Worm (Caenorhabditis elegans) whole organism, L1 larva: ENCODE measurements around the gene ZK154.4.

Experiments used
- C16A3.4 ChIP-seq: fragments of 150-350 bp; optimal IDR thresholded peaks from 2 replicates; lab custom pipeline; 2014; ENCODE audit warnings: missing biosample characterization, missing genetic modification characterization
- C34B4.2 ChIP-seq: sonication (generic microtip); optimal IDR thresholded peaks from 2 replicates; lab custom pipeline; 2017; ENCODE audit warnings: mild to moderate bottlenecking, missing genetic modification characterization, missing compliant biosample characterization
- aha-1 ChIP-seq: fragments of 150-350 bp; optimal IDR thresholded peaks from 2 replicates; lab custom pipeline; 2014; ENCODE audit warnings: missing biosample characterization, missing genetic modification characterization
- alr-1 ChIP-seq: fragments of 200-800 bp; sonication (Bioruptor generic); optimal IDR thresholded peaks from 2 replicates; lab custom pipeline; 2018; ENCODE audit warnings: borderline replicate concordance, mild to moderate bottlenecking, missing genetic modification characterization, missing compliant biosample characterization
- blmp-1 ChIP-seq: fragments of 150-350 bp; optimal IDR thresholded peaks from 2 replicates; lab custom pipeline; 2014; ENCODE audit warnings: missing biosample characterization, missing genetic modification characterization
- ceh-63 ChIP-seq: fragments of 200-800 bp; sonication (Bioruptor generic); optimal IDR thresholded peaks from 2 replicates; lab custom pipeline; 2018; ENCODE audit warnings: mild to moderate bottlenecking, missing genetic modification characterization, missing compliant biosample characterization
- dsc-1 ChIP-seq: sonication (generic microtip); optimal IDR thresholded peaks from 2 replicates; lab custom pipeline; 2016; ENCODE audit warnings: mild to moderate bottlenecking, missing genetic modification characterization, missing compliant biosample characterization
- efl-1 ChIP-seq, 4 experiments: fragments of 150-350 bp; optimal IDR thresholded peaks in 3 of 4; peaks in 1 of 4; 1 replicate in 1 of 4; 2 replicates in 3 of 4; lab custom pipeline; 2014; ENCODE audit warnings: missing biosample characterization in 2 of 4, missing genetic modification characterization in 2 of 4, missing genetic modification reagents in 2 of 4
- efl-3 ChIP-seq: fragments of 200-800 bp; sonication (Bioruptor generic); optimal IDR thresholded peaks from 2 replicates; lab custom pipeline; 2018; ENCODE audit warnings: mild to moderate bottlenecking, missing genetic modification characterization, missing compliant biosample characterization
- egl-13 ChIP-seq: sonication (generic microtip); optimal IDR thresholded peaks from 2 replicates; lab custom pipeline; 2016; ENCODE audit warnings: missing genotype, missing genetic modification reagents, missing genetic modification characterization, missing compliant biosample characterization
- fkh-10 ChIP-seq: sonication (generic microtip); optimal IDR thresholded peaks from 2 replicates; lab custom pipeline; 2017; ENCODE audit warnings: missing biosample characterization, missing genetic modification reagents, missing genetic modification characterization
- fos-1 ChIP-seq: fragments of 150-350 bp; optimal IDR thresholded peaks from 2 replicates; lab custom pipeline; 2014; ENCODE audit warnings: missing biosample characterization, missing genetic modification characterization
- hpl-2 ChIP-seq: fragments of 150-350 bp; optimal IDR thresholded peaks from 2 replicates; lab custom pipeline; 2014; ENCODE audit warnings: missing biosample characterization, missing genetic modification reagents, missing genetic modification characterization
- lin-13 ChIP-seq: fragments of 150-350 bp; optimal IDR thresholded peaks from 2 replicates; lab custom pipeline; 2014; ENCODE audit warnings: missing biosample characterization, missing genetic modification reagents, missing genetic modification characterization
- lin-15B ChIP-seq: fragments of 150-350 bp; sonication (generic microtip); optimal IDR thresholded peaks from 3 replicates; lab custom pipeline; 2014; ENCODE audit warnings: missing biosample characterization, missing genetic modification characterization
- lir-3 ChIP-seq: sonication (generic microtip); optimal IDR thresholded peaks from 2 replicates; lab custom pipeline; 2016; ENCODE audit warnings: mild to moderate bottlenecking, missing genetic modification characterization, moderate library complexity, missing compliant biosample characterization; ENCODE audit not compliant: poor library complexity
- mab-9 ChIP-seq: fragments of 200-800 bp; sonication (Bioruptor generic); IDR thresholded peaks from 2 replicates; pipeline ENCODE4 v1.3.6; 2022; ENCODE audit warnings: missing genetic modification reagents, missing genetic modification characterization, missing compliant biosample characterization
- mdl-1 ChIP-seq, 2 experiments: fragments of 150-350 bp; optimal IDR thresholded peaks; 2 replicates each; lab custom pipeline; 2014 to 2017; ENCODE audit warnings: missing biosample characterization in 2 of 2, missing genetic modification characterization in 2 of 2, inconsistent platforms in 1 of 2
- nhr-11 ChIP-seq: fragments of 150-350 bp; optimal IDR thresholded peaks from 2 replicates; lab custom pipeline; 2014; ENCODE audit warnings: missing biosample characterization, missing genetic modification characterization
- nhr-20 ChIP-seq: sonication (generic microtip); optimal IDR thresholded peaks from 2 replicates; lab custom pipeline; 2016; ENCODE audit warnings: mild to moderate bottlenecking, missing genetic modification characterization, missing compliant biosample characterization
- nhr-71 ChIP-seq: sonication (generic microtip); optimal IDR thresholded peaks from 2 replicates; lab custom pipeline; 2016; ENCODE audit warnings: mild to moderate bottlenecking, missing genetic modification characterization, moderate library complexity, missing compliant biosample characterization
- nhr-85 ChIP-seq: sonication (generic microtip); peaks from one replicate; lab custom pipeline; 2016; ENCODE audit warnings: missing genetic modification characterization, inconsistent platforms, missing compliant biosample characterization
- pag-3 ChIP-seq: sonication (generic microtip); optimal IDR thresholded peaks from 2 replicates; lab custom pipeline; 2017; ENCODE audit warnings: missing genetic modification characterization, mild to moderate bottlenecking, missing compliant biosample characterization, antibody characterized with exemption, borderline replicate concordance; ENCODE audit not compliant: insufficient read depth
- rnt-1 ChIP-seq: sonication (generic microtip); optimal IDR thresholded peaks from 2 replicates; lab custom pipeline; 2016; ENCODE audit warnings: mild to moderate bottlenecking, missing genetic modification characterization, moderate library complexity, missing compliant biosample characterization
- snpc-4 ChIP-seq: fragments of 150-350 bp; optimal IDR thresholded peaks from 2 replicates; lab custom pipeline; 2014; ENCODE audit warnings: missing biosample characterization, missing genetic modification characterization
- sox-4 ChIP-seq: sonication (generic microtip); optimal IDR thresholded peaks from 2 replicates; lab custom pipeline; 2016; ENCODE audit warnings: missing genetic modification characterization, missing compliant biosample characterization
- sup-37 ChIP-seq: fragments of 200-800 bp; sonication (Bioruptor generic); optimal IDR thresholded peaks from 2 replicates; lab custom pipeline; 2018; ENCODE audit warnings: mild to moderate bottlenecking, missing genetic modification characterization, missing compliant biosample characterization
- tbx-2 ChIP-seq: sonication (generic microtip); optimal IDR thresholded peaks from 2 replicates; lab custom pipeline; 2016; ENCODE audit warnings: missing genetic modification characterization, missing compliant biosample characterization
- unc-30 ChIP-seq: sonication (generic microtip); optimal IDR thresholded peaks from 2 replicates; lab custom pipeline; 2017; ENCODE audit warnings: missing biosample characterization, missing genetic modification characterization
- unc-98 ChIP-seq: fragments of 200-800 bp; sonication (Bioruptor generic); IDR thresholded peaks from 2 replicates; pipeline ENCODE4 v1.3.6; 2022; ENCODE audit warnings: missing genetic modification characterization, missing compliant biosample characterization
- xbp-1 ChIP-seq: sonication (generic microtip); optimal IDR thresholded peaks from 2 replicates; lab custom pipeline; 2016; ENCODE audit warnings: missing genetic modification characterization, missing compliant biosample characterization

ZK154.4 gene

DNA sequence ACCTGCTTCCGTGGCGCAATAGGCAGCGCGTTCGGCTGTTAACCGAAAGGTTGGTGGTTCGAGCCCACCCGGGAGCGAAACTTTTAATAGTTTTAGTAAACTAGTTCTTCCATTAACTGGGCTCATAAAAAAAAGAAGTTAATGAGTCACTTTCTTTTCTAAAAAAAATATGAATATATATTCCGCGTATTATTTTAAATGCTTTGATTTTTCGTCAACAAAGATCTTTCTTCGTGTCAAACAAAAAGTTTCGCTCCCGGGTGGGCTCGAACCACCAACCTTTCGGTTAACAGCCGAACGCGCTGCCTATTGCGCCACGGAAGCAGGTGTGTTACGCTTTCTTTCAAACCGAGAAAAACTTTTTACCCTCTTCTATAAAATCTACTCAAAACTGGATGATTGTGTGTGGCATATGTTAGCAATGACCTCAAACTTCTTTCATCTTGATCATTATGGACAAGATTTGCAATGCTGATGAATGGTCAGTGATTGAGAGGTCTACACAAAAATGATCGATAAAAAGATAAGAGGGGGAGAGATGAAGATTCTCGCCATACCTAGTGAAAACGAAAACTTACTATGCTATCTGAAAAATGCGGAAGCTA is 8.4 kb downstream of the ZK154.4 start (continued):
- no peak for TF ChIP-seq lin-15B (tag; lab: Kevin White, UChicago)
- TF ChIP-seq snpc-4 (tag; lab: Kevin White, UChicago): no peak
- no peak for TF ChIP-seq nhr-11 (tag; lab: Kevin White, UChicago)
- peak in 1 of 2 experiments; percentile 18 for TF ChIP-seq efl-1 (optimal IDR thresholded peaks at IDR 0.05; lab: Kevin White, UChicago)
- peak in 1 of 2 experiments; percentile 89 for TF ChIP-seq efl-1 (GFP tag; optimal IDR thresholded peaks at IDR 0.05 in 1 of 2; lab: Kevin White, UChicago)
- TF ChIP-seq sup-37 (GFP tag; lab: Kevin White, UChicago): no peak
- TF ChIP-seq ceh-63 (GFP tag; lab: Kevin White, UChicago): no peak
- peak; percentile 80 for TF ChIP-seq blmp-1 (tag; lab: Kevin White, UChicago)
- peak; percentile 38 for TF ChIP-seq C16A3.4
- TF ChIP-seq fkh-10 (GFP tag; lab: Kevin White, UChicago): no peak
- no peak for TF ChIP-seq unc-30 (tag; lab: Kevin White, UChicago)
- no peak for TF ChIP-seq efl-3 (GFP tag; lab: Kevin White, UChicago)
- TF ChIP-seq aha-1 (tag; lab: Kevin White, UChicago): no peak
- TF ChIP-seq xbp-1 (tag; lab: Kevin White, UChicago): peak; percentile 4
- TF ChIP-seq lin-13 (GFP tag; lab: Kevin White, UChicago): peak; percentile 18
- TF ChIP-seq, all 84 proteins: peak for 24

DNA sequence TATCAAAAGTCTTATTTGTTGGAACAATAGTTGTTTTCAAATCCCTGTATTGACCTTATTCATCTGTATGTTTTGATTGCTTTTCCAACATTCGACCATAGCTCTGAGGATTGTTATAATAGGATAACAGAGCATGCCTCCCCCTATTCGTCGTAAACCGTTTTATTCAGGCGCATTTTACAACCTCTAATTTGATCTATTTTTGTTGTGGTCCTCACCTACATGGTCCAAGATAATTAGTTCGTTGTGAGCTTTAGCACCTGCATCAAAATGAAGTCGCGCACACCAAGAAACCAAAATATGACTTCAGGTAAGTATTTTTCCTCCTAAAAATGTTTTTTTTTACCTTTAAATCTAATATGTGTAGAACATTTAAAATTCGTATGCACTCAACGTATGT is 29.4 kb downstream of the ZK154.4 start, which contains the start of gene deg-1:
TSS of gene deg-1 (plus strand) at position 301 of the 400 bp plus-strand sequence.
- no peak for TF ChIP-seq blmp-1 (tag; lab: Kevin White, UChicago)
- no peak for TF ChIP-seq lin-13 (GFP tag; lab: Kevin White, UChicago)
- no peak for TF ChIP-seq mab-9 (GFP tag; lab: Robert Waterston, UW)
- no peak for TF ChIP-seq tbx-2
- TF ChIP-seq pag-3 (tag; lab: Kevin White, UChicago): no peak
- TF ChIP-seq alr-1 (tag; lab: Kevin White, UChicago): no peak
- no peak for TF ChIP-seq hpl-2 (GFP tag; lab: Kevin White, UChicago)
- no peak for TF ChIP-seq rnt-1
- no peak for TF ChIP-seq lir-3
- TF ChIP-seq nhr-71 (tag; lab: Kevin White, UChicago): no peak
- TF ChIP-seq egl-13 (tag; lab: Kevin White, UChicago): no peak

DNA sequence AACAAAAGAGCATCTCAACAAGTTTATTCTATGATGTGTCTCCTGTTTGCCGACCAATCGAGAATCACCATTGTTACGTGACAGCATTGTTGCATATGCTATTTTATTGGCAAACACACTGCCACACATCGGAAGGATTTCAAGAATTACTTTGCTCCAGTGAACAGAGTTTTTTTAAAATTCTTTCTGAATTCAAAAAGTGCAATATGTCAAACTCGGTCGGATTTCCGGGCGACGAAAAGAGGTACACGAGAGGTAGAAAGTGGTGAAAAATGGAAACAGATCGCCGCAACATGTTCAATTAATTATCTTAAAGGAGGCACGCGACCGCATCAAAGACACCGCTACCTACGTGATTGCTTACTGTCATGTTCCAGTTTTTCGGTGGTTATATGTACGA is 32.1 kb downstream of the ZK154.4 start:
- TF ChIP-seq C34B4.2 (tag; lab: Kevin White, UChicago) (no peak), efl-1 (optimal IDR thresholded peaks at IDR 0.05; lab: Kevin White, UChicago) (no peak), efl-1 (GFP tag; optimal IDR thresholded peaks at IDR 0.05 in 1 of 2; lab: Kevin White, UChicago) (peak in 1 of 2 experiments; percentile 63)

DNA sequence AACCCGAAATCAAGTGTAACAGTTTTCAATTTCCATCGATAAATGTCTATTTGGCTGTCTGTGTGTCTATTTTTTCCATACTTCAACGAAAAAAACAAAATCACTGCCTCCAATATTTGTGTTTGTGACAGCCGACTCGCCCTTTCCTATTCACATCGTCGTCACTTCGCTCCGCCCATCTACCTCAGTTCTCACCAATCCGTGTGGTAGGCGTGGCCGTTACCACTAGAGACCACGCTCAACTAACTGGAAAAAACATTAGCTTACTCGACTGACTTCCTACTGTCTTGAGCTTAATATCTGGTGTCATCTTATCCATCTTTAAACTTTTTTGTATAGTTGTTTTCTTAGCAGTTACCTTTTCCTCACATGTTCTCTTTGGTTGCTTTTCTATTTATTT is 36.8 kb downstream of the ZK154.4 start:
- peak; percentile 65 for TF ChIP-seq nhr-85 (tag; lab: Kevin White, UChicago)
- no peak for TF ChIP-seq mdl-1 (tag; optimal IDR thresholded peaks at IDR 0.05; lab: Kevin White, UChicago)

DNA sequence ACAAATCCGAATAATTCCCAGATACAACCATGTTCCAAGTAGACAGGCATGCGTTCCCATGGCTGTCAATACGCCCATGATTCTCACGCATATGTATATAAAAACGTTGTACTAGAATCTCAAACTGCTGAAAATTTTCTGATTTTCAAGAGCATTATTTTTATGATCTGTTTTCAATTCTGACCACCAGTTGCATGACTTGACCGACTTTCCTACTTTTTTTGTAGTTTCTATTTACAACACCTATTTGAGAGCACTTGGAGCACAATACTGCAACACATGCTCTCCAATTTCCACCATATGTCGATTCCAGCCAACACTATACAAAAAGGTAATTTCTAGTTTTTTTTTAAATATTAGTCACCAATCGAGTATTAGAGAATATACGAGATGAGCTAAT is 38.3 kb downstream of the ZK154.4 start, which contains the start of gene ref-2:
TSS of gene ref-2 (plus strand) at position 301 of the 400 bp plus-strand sequence.
- TF ChIP-seq C34B4.2 (tag; lab: Kevin White, UChicago): no peak
- TF ChIP-seq hpl-2 (GFP tag; lab: Kevin White, UChicago): no peak
- TF ChIP-seq dsc-1 (tag; lab: Kevin White, UChicago): no peak

DNA sequence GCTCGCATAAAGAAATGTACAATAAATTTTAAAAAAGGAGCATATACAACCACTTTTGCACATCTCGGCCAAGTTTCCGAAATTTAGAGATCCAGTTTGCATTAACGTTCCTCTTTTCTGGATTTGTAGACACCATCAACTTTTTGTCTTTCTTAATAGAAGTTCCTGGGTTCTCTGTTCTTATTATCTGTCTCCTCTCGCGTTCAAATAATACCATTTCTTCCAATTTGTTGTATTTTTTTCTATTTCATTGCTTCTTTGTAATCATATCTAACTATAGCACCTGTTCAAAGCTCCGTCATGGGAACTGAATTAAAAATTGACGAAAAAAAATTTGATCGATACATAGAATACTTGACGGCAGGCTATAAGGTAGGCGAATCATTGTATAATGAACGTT is 42.9 kb downstream of the ZK154.4 start, which contains the start of gene K09F5.1:
TSS of gene K09F5.1 (plus strand) at position 301 of the 400 bp plus-strand sequence.
- TF ChIP-seq nhr-20: no peak
- TF ChIP-seq fos-1 (tag; lab: Kevin White, UChicago): no peak
- no peak for TF ChIP-seq sup-37 (GFP tag; lab: Kevin White, UChicago)
- no peak for TF ChIP-seq sox-4 (tag; lab: Kevin White, UChicago)
- no peak for TF ChIP-seq alr-1 (tag; lab: Kevin White, UChicago)
- no peak for TF ChIP-seq unc-98 (GFP tag; lab: Robert Waterston, UW)
